Fruit fly (Drosophila melanogaster) whole organism, larva: Measurements from ENCODE around the gene Cbs.
A peak's percentile ranks its signal among the peaks of the same experiment; 100 is the strongest.

Experiments used
- noc ChIP-seq: fragments of 200-800 bp; sonication (Bioruptor generic); optimal IDR thresholded peaks from 3 replicates; lab custom pipeline; 2019; ENCODE audit warnings: missing biosample characterization, mild to moderate bottlenecking, missing genetic modification characterization, moderate library complexity

The Cbs gene

dm6 chrX:21044831-21045447, at the start of gene Cbs:
Cbs (plus strand) TSS chrX:21045138.
- TF ChIP-seq noc (tag; lab: Kevin White, UChicago): peak; percentile 52

dm6 chrX:21010541-21010940, 34.4 kb upstream of the Cbs start:
- TF ChIP-seq noc (tag; lab: Kevin White, UChicago): no peak

dm6 chrX:21017568-21017967, 27.4 kb upstream of the Cbs start:
- no peak for TF ChIP-seq noc (tag; lab: Kevin White, UChicago)

- no peak for TF ChIP-seq noc (tag; lab: Kevin White, UChicago)
Observed at dm6 chrX:21025788-21026187, 19.1 kb upstream of the Cbs start, which contains the start of gene r-cup. r-cup (minus strand) TSS chrX:21025888.

- TF ChIP-seq noc (tag; lab: Kevin White, UChicago): peak; percentile 65
Observed at dm6 chrX:21027929-21028575, 16.9 kb upstream of the Cbs start, which contains the start of gene CG1532. CG1532 (minus strand) TSS chrX:21028361.

- TF ChIP-seq noc (tag; lab: Kevin White, UChicago): no peak
Observed at dm6 chrX:21031819-21032261, 13.1 kb upstream of the Cbs start, which contains the start of gene CG1529. CG1529 (minus strand) TSS chrX:21031950.

dm6 chrX:21034638-21035037, 10.3 kb upstream of the Cbs start:
- no peak for TF ChIP-seq noc (tag; lab: Kevin White, UChicago)

- TF ChIP-seq noc (tag; lab: Kevin White, UChicago): peak; percentile 31
Observed at dm6 chrX:21035208-21035937, 9.6 kb upstream of the Cbs start, which contains the start of gene Ntf-2. Ntf-2 (plus strand) TSS chrX:21035469.

dm6 chrX:21035938-21036324, 9.0 kb upstream of the Cbs start:
- TF ChIP-seq noc (tag; lab: Kevin White, UChicago): no peak

dm6 chrX:21040505-21040904, 4.4 kb upstream of the Cbs start, which contains the start of gene CG15449:
CG15449 (minus strand) TSS chrX:21040605.
- no peak for TF ChIP-seq noc (tag; lab: Kevin White, UChicago)

dm6 chrX:21041825-21042224, 3.1 kb upstream of the Cbs start, which contains the start of gene Mgstl:
Mgstl (plus strand) TSS chrX:21042125.
- TF ChIP-seq noc (tag; lab: Kevin White, UChicago): no peak

- TF ChIP-seq noc (tag; lab: Kevin White, UChicago): peak; percentile 86
Observed at dm6 chrX:21042638-21043513, 2.1 kb upstream of the Cbs start.

- TF ChIP-seq noc (tag; lab: Kevin White, UChicago): no peak
Observed at dm6 chrX:21044278-21044830, 584 bp upstream of the Cbs start.

dm6 chrX:21045448-21045941, 557 bp downstream of the Cbs start:
- TF ChIP-seq noc (tag; lab: Kevin White, UChicago): no peak

- no peak for TF ChIP-seq noc (tag; lab: Kevin White, UChicago)
Observed at dm6 chrX:21046141-21046540, 1.2 kb downstream of the Cbs start.
